Fruit fly (Drosophila melanogaster) whole organism: ENCODE results near the gene CG13625.

Experiments
- CG8478 ChIP-seq: fragments of >200 bp; optimal IDR thresholded peaks from 2 replicates; lab custom pipeline; 2018; ENCODE audit warnings: inconsistent platforms
- Dll ChIP-seq: fragments of >200 bp; optimal IDR thresholded peaks from 2 replicates; lab custom pipeline; 2017
- EcR ChIP-seq, 2 experiments: fragments of >200 bp; optimal IDR thresholded peaks; 2 replicates each; lab custom pipeline; 2017; ENCODE audit warnings: missing biosample characterization in 2 of 2, missing genetic modification characterization in 2 of 2, missing genetic modification reagents in 2 of 2
- usp ChIP-seq: fragments of >200 bp; optimal IDR thresholded peaks from 2 replicates; lab custom pipeline; 2017; ENCODE audit warnings: missing biosample characterization, missing genetic modification characterization, mixed read lengths

dm6 chr3R:24550802-24551391 lies 34.1 kb downstream of the CG13625 start:
- TF ChIP-seq EcR (GFP tag; optimal IDR thresholded peaks at IDR 0.05; lab: Kevin White, UChicago), result no peak
- TF ChIP-seq CG8478 (lab: Kevin White, UChicago), result no peak
- TF ChIP-seq usp (GFP tag; lab: Kevin White, UChicago), result no peak
- TF ChIP-seq Dll (lab: Kevin White, UChicago), result no peak
